Fruit fly (Drosophila melanogaster): ENCODE measurements around the gene ebd1.

Gene ebd1

dm6 chr3L:699368-700150 lies 14.2 kb upstream of the ebd1 start:
- no peak for TF ChIP-seq CG17801 (GFP tag; optimal IDR thresholded peaks at IDR 0.05; ENCODE audit: partially characterized antibody)

dm6 chr3L:698748-699367 lies 13.5 kb upstream of the ebd1 start, which contains the start of gene CG13894:
TSS of gene CG13894 (minus strand) at chr3L:699144.
- no peak for TF ChIP-seq CG17801 (GFP tag; optimal IDR thresholded peaks at IDR 0.05; ENCODE audit: partially characterized antibody)

- TF ChIP-seq CG17801 (GFP tag; optimal IDR thresholded peaks at IDR 0.05; ENCODE audit: partially characterized antibody): no peak
These were observed 12.4 kb upstream of the ebd1 start for dm6 chr3L:697724-698123.

- no peak for TF ChIP-seq CG17801 (GFP tag; optimal IDR thresholded peaks at IDR 0.05; ENCODE audit: partially characterized antibody)
These were observed 11.7 kb upstream of the ebd1 start for dm6 chr3L:697055-697427.

- no peak for TF ChIP-seq CG17801 (GFP tag; optimal IDR thresholded peaks at IDR 0.05; ENCODE audit: partially characterized antibody)
These were observed 11.2 kb upstream of the ebd1 start for dm6 chr3L:696404-697054.

- no peak for TF ChIP-seq CG17801 (GFP tag; optimal IDR thresholded peaks at IDR 0.05; ENCODE audit: partially characterized antibody)
These were observed 10.2 kb upstream of the ebd1 start for dm6 chr3L:695510-695909.

- TF ChIP-seq CG17801 (GFP tag; optimal IDR thresholded peaks at IDR 0.05; ENCODE audit: partially characterized antibody): peak; percentile 32
These were observed 7.3 kb upstream of the ebd1 start, which contains the start of gene Vti1a for dm6 chr3L:692699-693098. TSS of gene Vti1a (minus strand) at chr3L:692919.

dm6 chr3L:690031-690686 lies 4.8 kb upstream of the ebd1 start, which contains the start of the genes CG32483 and RabX6:
TSS of gene CG32483 (minus strand) at chr3L:690081.
TSS of gene RabX6 (plus strand) at chr3L:690517.
- no peak for TF ChIP-seq CG17801 (GFP tag; optimal IDR thresholded peaks at IDR 0.05; ENCODE audit: partially characterized antibody)

dm6 chr3L:687858-688257 lies 2.5 kb upstream of the ebd1 start, which contains the start of gene hiro:
TSS of gene hiro (minus strand) at chr3L:687958.
- TF ChIP-seq CG17801 (GFP tag; optimal IDR thresholded peaks at IDR 0.05; ENCODE audit: partially characterized antibody): no peak

- no peak for TF ChIP-seq CG17801 (GFP tag; optimal IDR thresholded peaks at IDR 0.05; ENCODE audit: partially characterized antibody)
These were observed 454 bp downstream of the ebd1 start for dm6 chr3L:684749-685440.

- TF ChIP-seq CG17801 (GFP tag; optimal IDR thresholded peaks at IDR 0.05; ENCODE audit: partially characterized antibody): no peak
These were observed 2.9 kb downstream of the ebd1 start, which contains the start of gene CG3386 for dm6 chr3L:682420-682882. TSS of gene CG3386 (minus strand) at chr3L:682470.

dm6 chr3L:681793-682369 lies 3.5 kb downstream of the ebd1 start:
- peak; percentile 49 for TF ChIP-seq CG17801 (GFP tag; optimal IDR thresholded peaks at IDR 0.05; ENCODE audit: partially characterized antibody)

dm6 chr3L:680258-680657 lies 5.1 kb downstream of the ebd1 start, which contains the start of gene CG17129:
TSS of gene CG17129 (minus strand) at chr3L:680326.
- TF ChIP-seq CG17801 (GFP tag; optimal IDR thresholded peaks at IDR 0.05; ENCODE audit: partially characterized antibody): peak; percentile 70

dm6 chr3L:675856-676255 lies 9.5 kb downstream of the ebd1 start:
- no peak for TF ChIP-seq CG17801 (GFP tag; optimal IDR thresholded peaks at IDR 0.05; ENCODE audit: partially characterized antibody)
